Fruit fly (Drosophila melanogaster): Measurements from ENCODE around the gene Ostgamma.

dm6 chr2L:8297070-8297469 is 10.9 kb downstream of the Ostgamma start:
- no peak for TF ChIP-seq kay (GFP tag; ENCODE audit: borderline replicate concordance)
- no peak for TF ChIP-seq CG1620 (GFP tag; optimal IDR thresholded peaks at IDR 0.05)
- no peak for TF ChIP-seq cic (GFP tag; optimal IDR thresholded peaks at IDR 0.05)
- no peak for TF ChIP-seq CG11617 (GFP tag; optimal IDR thresholded peaks at IDR 0.05)
- no peak for TF ChIP-seq toe (GFP tag; optimal IDR thresholded peaks at IDR 0.05)
- TF ChIP-seq CG5204 (GFP tag; optimal IDR thresholded peaks at IDR 0.05), result no peak
- TF ChIP-seq CG7101 (tag; optimal IDR thresholded peaks at IDR 0.05), result no peak
- no peak for TF ChIP-seq CG7045 (GFP tag; optimal IDR thresholded peaks at IDR 0.05)
- TF ChIP-seq CG14711 (tag; optimal IDR thresholded peaks at IDR 0.05), result no peak
